Worm (Caenorhabditis elegans) whole organism, L1 larva: ENCODE measurements around the gene F11D5.5.

ENCODE experiments used
- fkh-4 ChIP-seq: sonication (generic microtip); optimal IDR thresholded peaks from 2 replicates; lab custom pipeline; 2016; ENCODE audit warnings: missing compliant biosample characterization, missing genetic modification characterization, borderline replicate concordance
- mep-1 ChIP-seq: fragments of 150-350 bp; optimal IDR thresholded peaks from 2 replicates; lab custom pipeline; 2014; ENCODE audit warnings: missing biosample characterization, missing genetic modification characterization
- nhr-77 ChIP-seq: fragments of 150-350 bp; optimal IDR thresholded peaks from 2 replicates; lab custom pipeline; 2014; ENCODE audit warnings: missing biosample characterization, missing genetic modification characterization
- snpc-4 ChIP-seq: fragments of 150-350 bp; optimal IDR thresholded peaks from 2 replicates; lab custom pipeline; 2014; ENCODE audit warnings: missing biosample characterization, missing genetic modification characterization
- ztf-11 ChIP-seq, 2 experiments: sonication (generic microtip); optimal IDR thresholded peaks; 2 replicates each; lab custom pipeline; 2016 to 2017; ENCODE audit warnings: missing genetic modification characterization in 2 of 2, missing biosample characterization in 1 of 2, missing compliant biosample characterization in 1 of 2

DNA sequence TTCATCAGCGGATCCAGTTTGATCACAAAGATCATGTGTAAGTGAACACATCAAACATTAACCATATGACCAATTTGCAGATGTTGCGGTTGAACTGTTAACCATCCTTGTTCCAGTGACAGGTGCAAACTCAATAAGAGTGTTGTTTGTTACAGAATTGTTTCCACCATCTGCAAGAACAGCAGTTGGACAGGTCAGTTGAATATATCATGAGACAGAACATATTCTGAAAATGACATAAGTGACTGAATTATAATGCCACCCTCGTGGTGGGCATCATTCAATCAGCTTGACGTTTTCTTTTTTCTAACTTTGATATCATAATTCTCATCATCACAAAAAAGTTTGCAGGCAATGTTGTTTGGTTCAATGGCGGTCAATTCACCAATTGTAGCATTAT, 1.3 kb upstream of the F11D5.5 start:
- TF ChIP-seq fkh-4, result no peak
- no peak for TF ChIP-seq nhr-77
- no peak for TF ChIP-seq mep-1 (tag; lab: Kevin White, UChicago)
- no peak for TF ChIP-seq snpc-4 (tag; lab: Kevin White, UChicago)
- no peak for TF ChIP-seq ztf-11 (tag; optimal IDR thresholded peaks at IDR 0.05; lab: Kevin White, UChicago)
